Worm (Caenorhabditis elegans): ENCODE results near the gene Y37D8A.29.

DNA sequence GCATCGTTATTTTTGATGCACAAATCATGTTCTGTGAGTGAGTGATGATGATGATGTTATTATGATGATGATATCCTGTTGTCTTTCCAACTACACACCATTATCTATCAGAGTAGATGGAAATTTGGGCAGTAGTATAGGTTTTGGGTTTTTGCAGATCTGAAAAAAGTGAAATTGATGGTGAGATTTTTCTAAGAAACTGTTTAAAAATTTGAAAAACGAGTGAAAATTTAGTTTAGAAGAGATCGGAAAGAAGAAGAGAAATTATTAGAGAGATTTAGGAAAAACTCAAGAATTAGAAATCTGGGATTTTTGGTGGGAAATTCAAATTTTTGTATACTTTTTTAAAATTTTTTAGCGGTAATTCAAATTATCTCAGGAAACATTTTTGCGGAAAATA lies at the start of gene Y37D8A.29, which contains the start of gene unc-71:
- TF ChIP-seq him-1 (tag; optimal IDR thresholded peaks at IDR 0.05) (no peak), W03F9.2 (tag; optimal IDR thresholded peaks at IDR 0.05) (no peak)

Data from whole organism, L4/young adult.